Worm (Caenorhabditis elegans): Measurements from ENCODE around the gene R12B2.7.

ce11 chrIII:5840277-5840676 is 25.4 kb downstream of the R12B2.7 start:
- TF ChIP-seq repo-1 (tag; optimal IDR thresholded peaks at IDR 0.05) = no peak
- no peak for TF ChIP-seq him-1 (tag; optimal IDR thresholded peaks at IDR 0.05)

Measured in whole organism, young adult.